Worm (Caenorhabditis elegans) whole organism, L1 larva: ENCODE data around the gene F17H10.4.

Experiments
- C34B4.2 ChIP-seq: sonication (generic microtip); optimal IDR thresholded peaks from 2 replicates; lab custom pipeline; 2017; ENCODE audit warnings: mild to moderate bottlenecking, missing genetic modification characterization, missing compliant biosample characterization
- F16B12.6 ChIP-seq: fragments of 150-350 bp; optimal IDR thresholded peaks from 2 replicates; lab custom pipeline; 2014; ENCODE audit warnings: missing biosample characterization, missing genetic modification characterization
- Y116A8C.19 ChIP-seq: sonication (generic microtip); optimal IDR thresholded peaks from 2 replicates; lab custom pipeline; 2016; ENCODE audit warnings: missing compliant biosample characterization, missing genetic modification characterization, borderline replicate concordance
- aha-1 ChIP-seq: fragments of 150-350 bp; optimal IDR thresholded peaks from 2 replicates; lab custom pipeline; 2014; ENCODE audit warnings: missing biosample characterization, missing genetic modification characterization
- aly-2 ChIP-seq: fragments of 150-350 bp; optimal IDR thresholded peaks from 2 replicates; lab custom pipeline; 2014; ENCODE audit warnings: missing biosample characterization, missing genetic modification characterization
- ama-1 ChIP-seq: fragments of 150-350 bp; optimal IDR thresholded peaks from 2 replicates; lab custom pipeline; 2014
- blmp-1 ChIP-seq: fragments of 150-350 bp; optimal IDR thresholded peaks from 2 replicates; lab custom pipeline; 2014; ENCODE audit warnings: missing biosample characterization, missing genetic modification characterization
- ceh-63 ChIP-seq: fragments of 200-800 bp; sonication (Bioruptor generic); optimal IDR thresholded peaks from 2 replicates; lab custom pipeline; 2018; ENCODE audit warnings: mild to moderate bottlenecking, missing genetic modification characterization, missing compliant biosample characterization
- ceh-8 ChIP-seq: fragments of 200-800 bp; sonication (Bioruptor generic); optimal IDR thresholded peaks from 2 replicates; lab custom pipeline; 2018; ENCODE audit warnings: mild to moderate bottlenecking, missing genetic modification characterization, moderate library complexity, missing compliant biosample characterization
- ceh-82 ChIP-seq, 3 experiments: fragments of 150-350 bp in 1 of 3; sonication (generic microtip) in 2 of 3; optimal IDR thresholded peaks; 2 replicates each; lab custom pipeline; 2014 to 2017; ENCODE audit warnings: missing biosample characterization in 3 of 3, missing genetic modification characterization in 3 of 3
- ceh-88 ChIP-seq: fragments of 200-800 bp; sonication (Bioruptor generic); IDR thresholded peaks from 2 replicates; pipeline ENCODE4 v1.3.6; 2022; ENCODE audit warnings: missing genetic modification characterization, missing compliant biosample characterization
- ceh-90 ChIP-seq: sonication (generic microtip); optimal IDR thresholded peaks from 2 replicates; lab custom pipeline; 2016; ENCODE audit warnings: missing genetic modification characterization, missing compliant biosample characterization
- ces-1 ChIP-seq: fragments of 150-350 bp; optimal IDR thresholded peaks from 2 replicates; lab custom pipeline; 2014; ENCODE audit warnings: missing biosample characterization, missing genetic modification reagents, missing genetic modification characterization
- dpl-1 ChIP-seq, 3 experiments: fragments of 150-350 bp in 2 of 3; sonication (generic microtip) in 1 of 3; optimal IDR thresholded peaks; 2 replicates each; lab custom pipeline; 2014 to 2017; ENCODE audit warnings: missing biosample characterization in 3 of 3, missing genetic modification characterization in 3 of 3, missing genetic modification reagents in 3 of 3
- dsc-1 ChIP-seq: sonication (generic microtip); optimal IDR thresholded peaks from 2 replicates; lab custom pipeline; 2016; ENCODE audit warnings: mild to moderate bottlenecking, missing genetic modification characterization, missing compliant biosample characterization
- efl-3 ChIP-seq: fragments of 200-800 bp; sonication (Bioruptor generic); optimal IDR thresholded peaks from 2 replicates; lab custom pipeline; 2018; ENCODE audit warnings: mild to moderate bottlenecking, missing genetic modification characterization, missing compliant biosample characterization
- egl-13 ChIP-seq: sonication (generic microtip); optimal IDR thresholded peaks from 2 replicates; lab custom pipeline; 2016; ENCODE audit warnings: missing genotype, missing genetic modification reagents, missing genetic modification characterization, missing compliant biosample characterization
- egl-27 ChIP-seq, 2 experiments: fragments of 150-350 bp in 1 of 2; sonication (generic microtip); optimal IDR thresholded peaks; 3 replicates each; lab custom pipeline; 2017 to 2018; ENCODE audit warnings: missing biosample characterization in 2 of 2, missing genetic modification characterization in 2 of 2, missing genetic modification reagents in 2 of 2
- elt-3 ChIP-seq, 6 experiments: fragments of 150-350 bp in 1 of 6; sonication (generic microtip); optimal IDR thresholded peaks; 2 replicates each; lab custom pipeline; 2017 to 2018; ENCODE audit warnings: missing biosample characterization in 6 of 6, missing genetic modification characterization in 6 of 6, inconsistent platforms in 1 of 6
- ets-5 ChIP-seq: fragments of 200-800 bp; sonication (Bioruptor generic); IDR thresholded peaks from 2 replicates; pipeline ENCODE4 v1.3.6; 2022; ENCODE audit warnings: missing genetic modification characterization, missing compliant biosample characterization
- fkh-4 ChIP-seq: sonication (generic microtip); optimal IDR thresholded peaks from 2 replicates; lab custom pipeline; 2016; ENCODE audit warnings: missing compliant biosample characterization, missing genetic modification characterization, borderline replicate concordance
- fkh-8 ChIP-seq: sonication (generic microtip); optimal IDR thresholded peaks from 2 replicates; lab custom pipeline; 2016; ENCODE audit warnings: mild to moderate bottlenecking, missing genetic modification characterization, missing compliant biosample characterization
- fos-1 ChIP-seq: fragments of 150-350 bp; optimal IDR thresholded peaks from 2 replicates; lab custom pipeline; 2014; ENCODE audit warnings: missing biosample characterization, missing genetic modification characterization
- hlh-17 ChIP-seq: fragments of 200-800 bp; sonication (Bioruptor generic); optimal IDR thresholded peaks from 2 replicates; lab custom pipeline; 2018; ENCODE audit warnings: missing genetic modification characterization, mild to moderate bottlenecking, missing compliant biosample characterization, moderate library complexity, borderline replicate concordance
- isw-1 ChIP-seq: fragments of 200-800 bp; sonication (Bioruptor generic); IDR thresholded peaks from 2 replicates; pipeline ENCODE4 v1.3.6; 2022; ENCODE audit warnings: missing genetic modification characterization, missing compliant biosample characterization
- jun-1 ChIP-seq: fragments of 150-350 bp; optimal IDR thresholded peaks from 2 replicates; lab custom pipeline; 2014; ENCODE audit warnings: missing biosample characterization, missing genetic modification reagents, missing genetic modification characterization
- lin-14 ChIP-seq: fragments of 200-800 bp; sonication (Bioruptor generic); optimal IDR thresholded peaks from 2 replicates; lab custom pipeline; 2018; ENCODE audit warnings: mild to moderate bottlenecking, missing genetic modification characterization, moderate library complexity, missing compliant biosample characterization
- lin-39 ChIP-seq: fragments of 150-350 bp; optimal IDR thresholded peaks from 2 replicates; lab custom pipeline; 2014; ENCODE audit warnings: missing biosample characterization, missing genetic modification reagents, missing genetic modification characterization
- lsy-2 ChIP-seq, 2 experiments: fragments of 150-350 bp; optimal IDR thresholded peaks; 2 replicates each; lab custom pipeline; 2014; ENCODE audit warnings: missing biosample characterization in 2 of 2, missing genetic modification characterization in 2 of 2
- mab-9 ChIP-seq: fragments of 200-800 bp; sonication (Bioruptor generic); IDR thresholded peaks from 2 replicates; pipeline ENCODE4 v1.3.6; 2022; ENCODE audit warnings: missing genetic modification reagents, missing genetic modification characterization, missing compliant biosample characterization
- mep-1 ChIP-seq: fragments of 150-350 bp; optimal IDR thresholded peaks from 2 replicates; lab custom pipeline; 2014; ENCODE audit warnings: missing biosample characterization, missing genetic modification characterization
- nhr-11 ChIP-seq: fragments of 150-350 bp; optimal IDR thresholded peaks from 2 replicates; lab custom pipeline; 2014; ENCODE audit warnings: missing biosample characterization, missing genetic modification characterization
- nhr-19 ChIP-seq: fragments of 200-800 bp; sonication (Bioruptor generic); conservative IDR thresholded peaks from 2 replicates; pipeline ENCODE4 v1.3.6; 2022; ENCODE audit warnings: missing genetic modification characterization, missing compliant biosample characterization
- nhr-20 ChIP-seq: sonication (generic microtip); optimal IDR thresholded peaks from 2 replicates; lab custom pipeline; 2016; ENCODE audit warnings: mild to moderate bottlenecking, missing genetic modification characterization, missing compliant biosample characterization
- nhr-237 ChIP-seq: fragments of 150-350 bp; optimal IDR thresholded peaks from 2 replicates; lab custom pipeline; 2014; ENCODE audit warnings: missing biosample characterization, missing genetic modification characterization
- nhr-28 ChIP-seq: fragments of 150-350 bp; optimal IDR thresholded peaks from 2 replicates; lab custom pipeline; 2014; ENCODE audit warnings: missing biosample characterization, missing genetic modification characterization
- nhr-84 ChIP-seq: sonication (generic microtip); optimal IDR thresholded peaks from 2 replicates; lab custom pipeline; 2017; ENCODE audit warnings: missing biosample characterization, missing genetic modification characterization
- pag-3 ChIP-seq: sonication (generic microtip); optimal IDR thresholded peaks from 2 replicates; lab custom pipeline; 2017; ENCODE audit warnings: missing genetic modification characterization, mild to moderate bottlenecking, missing compliant biosample characterization, antibody characterized with exemption, borderline replicate concordance; ENCODE audit not compliant: insufficient read depth
- pax-3 ChIP-seq: fragments of 200-800 bp; sonication (Bioruptor generic); optimal IDR thresholded peaks from 2 replicates; lab custom pipeline; 2018; ENCODE audit warnings: mild to moderate bottlenecking, missing genetic modification characterization, moderate library complexity, missing compliant biosample characterization
- snu-23 ChIP-seq: sonication (generic microtip); optimal IDR thresholded peaks from 2 replicates; lab custom pipeline; 2016; ENCODE audit warnings: missing genetic modification characterization, missing compliant biosample characterization
- sup-37 ChIP-seq: fragments of 200-800 bp; sonication (Bioruptor generic); optimal IDR thresholded peaks from 2 replicates; lab custom pipeline; 2018; ENCODE audit warnings: mild to moderate bottlenecking, missing genetic modification characterization, missing compliant biosample characterization
- tbx-2 ChIP-seq: sonication (generic microtip); optimal IDR thresholded peaks from 2 replicates; lab custom pipeline; 2016; ENCODE audit warnings: missing genetic modification characterization, missing compliant biosample characterization
- unc-62 ChIP-seq: fragments of 150-350 bp; optimal IDR thresholded peaks from 2 replicates; lab custom pipeline; 2014; ENCODE audit warnings: missing biosample characterization, missing genetic modification reagents, missing genetic modification characterization
- unc-98 ChIP-seq: fragments of 200-800 bp; sonication (Bioruptor generic); IDR thresholded peaks from 2 replicates; pipeline ENCODE4 v1.3.6; 2022; ENCODE audit warnings: missing genetic modification characterization, missing compliant biosample characterization
- vab-15 ChIP-seq: sonication (generic microtip); optimal IDR thresholded peaks from 2 replicates; lab custom pipeline; 2017; ENCODE audit warnings: missing genotype, mild to moderate bottlenecking, missing genetic modification characterization, missing compliant biosample characterization
- xbp-1 ChIP-seq: sonication (generic microtip); optimal IDR thresholded peaks from 2 replicates; lab custom pipeline; 2016; ENCODE audit warnings: missing genetic modification characterization, missing compliant biosample characterization
- zip-4 ChIP-seq: fragments of 200-800 bp; sonication (Bioruptor generic); optimal IDR thresholded peaks from 2 replicates; lab custom pipeline; 2018; ENCODE audit warnings: mild to moderate bottlenecking, missing genetic modification characterization, moderate library complexity, missing compliant biosample characterization
- ztf-4 ChIP-seq: fragments of 150-350 bp; optimal IDR thresholded peaks from 2 replicates; lab custom pipeline; 2014; ENCODE audit warnings: missing biosample characterization, missing genetic modification characterization

The F17H10.4 gene

ce11 chrX:13121104-13121503 is 5.2 kb downstream of the F17H10.4 start (continued):
- TF ChIP-seq lin-14 (peak; percentile 82), jun-1 (peak; percentile 64), dsc-1 (tag; lab: Kevin White, UChicago) (peak; percentile 76), aha-1 (tag; lab: Kevin White, UChicago) (no peak), pag-3 (tag; lab: Kevin White, UChicago) (no peak), pax-3 (tag; lab: Kevin White, UChicago) (peak; percentile 64), mep-1 (tag; lab: Kevin White, UChicago) (peak; percentile 64), egl-27 (tag; optimal IDR thresholded peaks at IDR 0.05; lab: Kevin White, UChicago) (no peak), fkh-4 (tag; lab: Kevin White, UChicago) (no peak), mab-9 (GFP tag; lab: Robert Waterston, UW) (no peak), ets-5 (GFP tag; lab: Robert Waterston, UW) (no peak), hlh-17 (GFP tag; lab: Kevin White, UChicago) (no peak), ces-1 (GFP tag; lab: Kevin White, UChicago) (no peak), nhr-20 (tag; lab: Kevin White, UChicago) (peak; percentile 83), snu-23 (peak; percentile 69), isw-1 (GFP tag; lab: Robert Waterston, UW) (peak; percentile 17; the same call in 1 of the 2 replicates), tbx-2 (peak; percentile 64), unc-62 (GFP tag; lab: Kevin White, UChicago) (no peak), lsy-2 (tag; optimal IDR thresholded peaks at IDR 0.05; lab: Kevin White, UChicago) (peak; percentile 25 to 52), elt-3 (tag; optimal IDR thresholded peaks at IDR 0.05; lab: Kevin White, UChicago) (peak in 1 of 6 experiments; percentile 61), ama-1 (lab: Kevin White, UChicago) (no peak), ztf-4 (no peak), ceh-88 (GFP tag; lab: Robert Waterston, UW) (peak; percentile 60), fos-1 (tag; lab: Kevin White, UChicago) (no peak), sup-37 (GFP tag; lab: Kevin White, UChicago) (peak; percentile 25), ceh-82 (tag; optimal IDR thresholded peaks at IDR 0.05; lab: Kevin White, UChicago) (peak; percentile 16 to 62 (median 32)), dpl-1 (GFP tag; optimal IDR thresholded peaks at IDR 0.05; lab: Kevin White, UChicago) (peak in 1 of 3 experiments; percentile 28), zip-4 (GFP tag; lab: Kevin White, UChicago) (peak; percentile 47), ceh-63 (no peak), C34B4.2 (tag; lab: Kevin White, UChicago) (no peak), unc-98 (GFP tag; lab: Robert Waterston, UW) (no peak), aly-2 (tag; lab: Kevin White, UChicago) (no peak), ceh-8 (peak; percentile 34), lin-39 (no peak), Y116A8C.19 (tag; lab: Kevin White, UChicago) (no peak), nhr-28 (tag; lab: Kevin White, UChicago) (no peak), nhr-84 (tag; lab: Kevin White, UChicago) (no peak), nhr-11 (no peak), vab-15 (tag; lab: Kevin White, UChicago) (peak; percentile 10), efl-3 (no peak), nhr-19 (GFP tag; lab: Robert Waterston, UW) (peak; percentile 85), egl-13 (tag; lab: Kevin White, UChicago) (peak; percentile 52), fkh-8 (tag; lab: Kevin White, UChicago) (peak; percentile 75), xbp-1 (peak; percentile 72), ceh-90 (tag; lab: Kevin White, UChicago) (no peak), nhr-237 (tag; lab: Kevin White, UChicago) (no peak), F16B12.6 (tag; lab: Kevin White, UChicago) (no peak), blmp-1 (tag; lab: Kevin White, UChicago) (peak; percentile 22)
- TF ChIP-seq, all 84 proteins: peak for 45
